Worm (Caenorhabditis elegans): ENCODE data around the gene Y75B7AR.1.
A peak's percentile ranks its signal among the peaks of the same experiment; 100 is the strongest.

The Y75B7AR.1 gene

ce11 chrV:1425595-1425994, 32.8 kb upstream of the Y75B7AR.1 start, which contains the start of gene R12A1.3:
R12A1.3 (minus strand) TSS chrV:1425794.
- TF ChIP-seq ztf-29 (GFP tag; IDR thresholded peaks at IDR 0.05) (no peak), flt-1 (GFP tag; IDR thresholded peaks at IDR 0.05) (no peak), klf-2 (GFP tag; conservative IDR thresholded peaks at IDR 0.05) (no peak), med-1 (GFP tag; optimal IDR thresholded peaks at IDR 0.05; ENCODE audit: insufficient read depth) (no peak), ztf-23 (GFP tag; IDR thresholded peaks at IDR 0.05) (no peak), ref-1 (GFP tag; conservative IDR thresholded peaks at IDR 0.05) (no peak), cog-1 (tag; optimal IDR thresholded peaks at IDR 0.05) (no peak), T22C8.4 (GFP tag; IDR thresholded peaks at IDR 0.05) (no peak), tab-1 (GFP tag; IDR thresholded peaks at IDR 0.05) (no peak)

DNA sequence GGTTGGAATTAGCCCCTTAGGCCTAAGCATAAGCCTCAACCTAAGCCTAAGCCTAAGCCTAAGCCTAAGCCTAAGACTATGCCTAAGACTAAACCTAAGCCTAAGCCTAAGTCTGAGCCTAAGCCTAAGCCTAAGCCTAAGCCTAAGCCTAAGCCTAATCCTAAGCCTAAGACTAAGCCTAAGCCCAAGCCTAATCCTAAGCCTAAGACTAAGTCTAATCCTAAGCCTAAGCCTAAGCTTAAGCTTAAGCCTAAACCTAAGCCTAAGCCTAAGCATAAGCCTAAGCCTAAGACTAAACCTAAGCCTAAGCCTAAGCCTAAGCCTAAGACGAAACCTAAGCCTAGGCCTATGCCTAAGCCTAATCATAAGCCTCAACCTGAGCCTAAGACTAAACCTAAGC, 30.5 kb upstream of the Y75B7AR.1 start:
- TF ChIP-seq T22C8.4 (GFP tag; IDR thresholded peaks at IDR 0.05) (no peak), ztf-29 (GFP tag; IDR thresholded peaks at IDR 0.05) (peak; percentile 65; the same call in 1 of the 2 replicates), flt-1 (GFP tag; IDR thresholded peaks at IDR 0.05) (no peak), klf-2 (GFP tag; conservative IDR thresholded peaks at IDR 0.05) (no peak)

DNA sequence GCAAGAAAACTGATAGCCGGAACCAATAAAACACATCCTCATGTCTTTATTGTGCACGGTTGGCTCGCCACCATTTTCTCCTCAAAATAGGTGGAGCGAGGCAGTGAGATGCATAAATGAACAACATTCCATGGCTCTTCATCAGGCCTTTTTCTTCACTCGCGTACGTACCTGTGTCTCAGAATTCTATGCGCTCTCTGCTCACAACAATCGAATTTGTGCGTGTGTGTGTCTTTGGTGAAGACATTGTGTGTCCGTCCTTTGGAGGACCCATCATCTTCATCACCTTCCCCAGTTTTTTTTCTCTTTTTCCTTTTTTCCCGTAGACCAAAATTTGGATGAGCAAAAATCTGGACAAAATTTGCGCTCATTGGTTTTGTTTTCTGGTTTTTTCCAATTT, 29.5 kb upstream of the Y75B7AR.1 start:
- TF ChIP-seq ztf-29 (GFP tag; IDR thresholded peaks at IDR 0.05) (no peak), T22C8.4 (GFP tag; IDR thresholded peaks at IDR 0.05) (no peak), klf-2 (GFP tag; conservative IDR thresholded peaks at IDR 0.05) (no peak), ref-1 (GFP tag; conservative IDR thresholded peaks at IDR 0.05) (no peak), med-1 (GFP tag; optimal IDR thresholded peaks at IDR 0.05; ENCODE audit: insufficient read depth) (no peak), cog-1 (tag; optimal IDR thresholded peaks at IDR 0.05) (no peak), flt-1 (GFP tag; IDR thresholded peaks at IDR 0.05) (no peak), ztf-23 (GFP tag; IDR thresholded peaks at IDR 0.05) (no peak), tab-1 (GFP tag; IDR thresholded peaks at IDR 0.05) (no peak)

DNA sequence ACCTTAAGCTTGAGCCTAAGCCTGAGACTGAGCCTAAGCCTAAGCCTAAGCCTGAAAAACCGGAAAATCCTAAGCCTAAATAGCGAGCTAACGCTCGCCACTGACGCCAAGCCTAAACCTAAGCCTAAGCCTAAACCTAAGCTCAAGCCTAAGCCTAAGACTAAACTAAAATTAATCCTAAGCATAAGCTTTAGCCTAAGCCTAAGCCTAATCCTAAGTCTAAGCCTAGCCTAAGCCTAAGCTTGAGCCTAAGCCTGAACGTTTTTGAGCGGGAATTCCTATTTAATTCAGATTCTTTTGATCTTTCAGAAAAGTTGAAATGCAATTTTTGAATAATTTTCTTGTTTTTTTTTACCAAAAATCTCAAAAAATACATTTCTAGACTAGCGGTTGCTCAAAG, 23.4 kb upstream of the Y75B7AR.1 start:
- TF ChIP-seq ref-1 (GFP tag; conservative IDR thresholded peaks at IDR 0.05) (no peak), flt-1 (GFP tag; IDR thresholded peaks at IDR 0.05) (no peak), klf-2 (GFP tag; conservative IDR thresholded peaks at IDR 0.05) (no peak), T22C8.4 (GFP tag; IDR thresholded peaks at IDR 0.05) (no peak), ztf-23 (GFP tag; IDR thresholded peaks at IDR 0.05) (no peak), tab-1 (GFP tag; IDR thresholded peaks at IDR 0.05) (no peak), ztf-29 (GFP tag; IDR thresholded peaks at IDR 0.05) (no peak; the same call in 1 of the 2 replicates), med-1 (GFP tag; optimal IDR thresholded peaks at IDR 0.05; ENCODE audit: insufficient read depth) (no peak), cog-1 (tag; optimal IDR thresholded peaks at IDR 0.05) (no peak)

- TF ChIP-seq cog-1 (tag; optimal IDR thresholded peaks at IDR 0.05) (no peak), med-1 (GFP tag; optimal IDR thresholded peaks at IDR 0.05; ENCODE audit: insufficient read depth) (no peak), ztf-23 (GFP tag; IDR thresholded peaks at IDR 0.05) (no peak), T22C8.4 (GFP tag; IDR thresholded peaks at IDR 0.05) (no peak), flt-1 (GFP tag; IDR thresholded peaks at IDR 0.05) (no peak), tab-1 (GFP tag; IDR thresholded peaks at IDR 0.05) (no peak), ztf-29 (GFP tag; IDR thresholded peaks at IDR 0.05) (no peak), ref-1 (GFP tag; conservative IDR thresholded peaks at IDR 0.05) (no peak), klf-2 (GFP tag; conservative IDR thresholded peaks at IDR 0.05) (no peak)
These were observed 22.0 kb upstream of the Y75B7AR.1 start for ce11 chrV:1414615-1415433.

- no peak for TF ChIP-seq ref-1 (GFP tag; conservative IDR thresholded peaks at IDR 0.05)
- no peak for TF ChIP-seq flt-1 (GFP tag; IDR thresholded peaks at IDR 0.05)
- TF ChIP-seq med-1 (GFP tag; optimal IDR thresholded peaks at IDR 0.05; ENCODE audit: insufficient read depth) = no peak
These were observed 18.7 kb upstream of the Y75B7AR.1 start, which contains the start of gene snt-5 for ce11 chrV:1411459-1411858. snt-5 (minus strand) TSS chrV:1411559.

DNA sequence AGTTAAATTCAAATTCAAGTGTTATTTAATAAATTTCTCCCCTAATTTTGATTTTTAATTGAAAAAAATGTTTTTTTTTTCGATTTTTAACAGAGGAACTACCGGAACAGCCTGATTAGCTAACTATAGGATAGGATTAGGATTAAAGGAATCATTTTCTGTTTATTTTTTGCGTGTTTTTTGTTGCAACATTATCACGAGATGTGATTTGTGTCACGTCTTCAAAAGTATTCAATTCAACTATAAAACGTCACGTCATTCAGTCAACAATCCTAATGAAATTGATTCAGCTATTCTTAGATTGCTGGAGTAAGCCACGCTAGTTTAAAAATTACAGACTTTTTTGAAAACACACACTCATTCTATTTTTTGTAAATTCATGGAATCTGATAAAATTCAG, 17.9 kb upstream of the Y75B7AR.1 start:
- TF ChIP-seq T22C8.4 (GFP tag; IDR thresholded peaks at IDR 0.05) (no peak), flt-1 (GFP tag; IDR thresholded peaks at IDR 0.05) (no peak), klf-2 (GFP tag; conservative IDR thresholded peaks at IDR 0.05) (no peak), med-1 (GFP tag; optimal IDR thresholded peaks at IDR 0.05; ENCODE audit: insufficient read depth) (no peak), ztf-29 (GFP tag; IDR thresholded peaks at IDR 0.05) (no peak), ref-1 (GFP tag; conservative IDR thresholded peaks at IDR 0.05) (no peak), tab-1 (GFP tag; IDR thresholded peaks at IDR 0.05) (no peak), cog-1 (tag; optimal IDR thresholded peaks at IDR 0.05) (no peak), ztf-23 (GFP tag; IDR thresholded peaks at IDR 0.05) (no peak)

ce11 chrV:1408116-1408515, 15.3 kb upstream of the Y75B7AR.1 start:
- no peak for TF ChIP-seq ztf-23 (GFP tag; IDR thresholded peaks at IDR 0.05)
- no peak for TF ChIP-seq T22C8.4 (GFP tag; IDR thresholded peaks at IDR 0.05)
- TF ChIP-seq med-1 (GFP tag; optimal IDR thresholded peaks at IDR 0.05; ENCODE audit: insufficient read depth) = no peak
- no peak for TF ChIP-seq cog-1 (tag; optimal IDR thresholded peaks at IDR 0.05)
- TF ChIP-seq tab-1 (GFP tag; IDR thresholded peaks at IDR 0.05) = no peak
- no peak for TF ChIP-seq ztf-29 (GFP tag; IDR thresholded peaks at IDR 0.05)
- TF ChIP-seq klf-2 (GFP tag; conservative IDR thresholded peaks at IDR 0.05) = no peak

- TF ChIP-seq ztf-29 (GFP tag; IDR thresholded peaks at IDR 0.05) (no peak), med-1 (GFP tag; optimal IDR thresholded peaks at IDR 0.05; ENCODE audit: insufficient read depth) (no peak), ztf-23 (GFP tag; IDR thresholded peaks at IDR 0.05) (no peak), T22C8.4 (GFP tag; IDR thresholded peaks at IDR 0.05) (no peak), klf-2 (GFP tag; conservative IDR thresholded peaks at IDR 0.05) (no peak), flt-1 (GFP tag; IDR thresholded peaks at IDR 0.05) (no peak), ref-1 (GFP tag; conservative IDR thresholded peaks at IDR 0.05) (no peak), cog-1 (tag; optimal IDR thresholded peaks at IDR 0.05) (no peak), tab-1 (GFP tag; IDR thresholded peaks at IDR 0.05) (no peak)
These were observed 2.4 kb downstream of the Y75B7AR.1 start for ce11 chrV:1390415-1390814.

DNA sequence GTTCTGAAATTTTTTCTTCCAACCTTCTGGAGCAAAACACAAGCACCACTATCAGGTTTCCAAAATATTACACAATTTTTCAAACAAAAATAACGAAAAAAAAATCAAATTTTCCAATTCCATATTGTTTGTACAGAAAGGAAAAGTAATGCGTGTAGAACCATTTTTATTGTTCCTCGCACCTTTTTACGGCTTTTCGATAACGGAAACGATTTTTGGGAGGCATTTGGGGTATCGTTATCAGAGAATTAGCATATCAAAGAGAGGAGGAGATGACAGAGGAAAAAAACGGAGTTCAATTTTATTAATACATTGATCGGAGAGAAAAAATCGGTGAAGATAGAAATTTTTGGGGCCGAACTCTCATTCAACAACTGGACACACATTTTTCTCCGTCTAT, 3.0 kb downstream of the Y75B7AR.1 start:
- TF ChIP-seq klf-2 (GFP tag; conservative IDR thresholded peaks at IDR 0.05) (no peak), tab-1 (GFP tag; IDR thresholded peaks at IDR 0.05) (no peak), cog-1 (tag; optimal IDR thresholded peaks at IDR 0.05) (no peak), ref-1 (GFP tag; conservative IDR thresholded peaks at IDR 0.05) (no peak), ztf-23 (GFP tag; IDR thresholded peaks at IDR 0.05) (no peak), ztf-29 (GFP tag; IDR thresholded peaks at IDR 0.05) (no peak), T22C8.4 (GFP tag; IDR thresholded peaks at IDR 0.05) (no peak)
